Worm (Caenorhabditis elegans) whole organism, late embryonic: Measurements from ENCODE around the gene srw-85.

ENCODE experiments used
- C08G9.2 ChIP-seq: sonication (generic microtip); optimal IDR thresholded peaks from 2 replicates; lab custom pipeline; 2016; ENCODE audit warnings: mild to moderate bottlenecking, missing genetic modification characterization, moderate library complexity, missing compliant biosample characterization
- C38D4.7 ChIP-seq: fragments of 200-800 bp; sonication (Bioruptor generic); optimal IDR thresholded peaks from 2 replicates; lab custom pipeline; 2018; ENCODE audit warnings: mild to moderate bottlenecking, missing genetic modification characterization, moderate library complexity, missing compliant biosample characterization
- K02D7.2 ChIP-seq: sonication (generic microtip); optimal IDR thresholded peaks from 2 replicates; lab custom pipeline; 2017; ENCODE audit warnings: mild to moderate bottlenecking, missing genetic modification characterization, missing compliant biosample characterization
- Y22D7AL.16 ChIP-seq: sonication (generic microtip); optimal IDR thresholded peaks from 2 replicates; lab custom pipeline; 2016; ENCODE audit warnings: missing genetic modification characterization, missing compliant biosample characterization
- ahr-1 ChIP-seq: sonication (generic microtip); optimal IDR thresholded peaks from 2 replicates; lab custom pipeline; 2016; ENCODE audit warnings: missing genetic modification characterization, missing compliant biosample characterization
- ama-1 ChIP-seq: fragments of 150-350 bp; optimal IDR thresholded peaks from 2 replicates; lab custom pipeline; 2014
- ceh-14 ChIP-seq: sonication (generic microtip); optimal IDR thresholded peaks from 2 replicates; lab custom pipeline; 2016; ENCODE audit warnings: missing genotype, missing genetic modification characterization, missing compliant biosample characterization
- ceh-19 ChIP-seq: fragments of 200-800 bp; sonication (Bioruptor generic); optimal IDR thresholded peaks from 2 replicates; lab custom pipeline; 2018; ENCODE audit warnings: mild to moderate bottlenecking, missing genetic modification characterization, missing compliant biosample characterization
- ceh-2 ChIP-seq: sonication (generic microtip); optimal IDR thresholded peaks from 2 replicates; lab custom pipeline; 2016; ENCODE audit warnings: missing genotype, missing genetic modification characterization, missing compliant biosample characterization
- ceh-22 ChIP-seq: sonication (generic microtip); optimal IDR thresholded peaks from 2 replicates; lab custom pipeline; 2017; ENCODE audit warnings: missing biosample characterization, missing genetic modification characterization
- ceh-24 ChIP-seq: sonication (generic microtip); optimal IDR thresholded peaks from 2 replicates; lab custom pipeline; 2016; ENCODE audit warnings: mild to moderate bottlenecking, missing genetic modification characterization, missing compliant biosample characterization
- ceh-48 ChIP-seq: sonication (generic microtip); optimal IDR thresholded peaks from 2 replicates; lab custom pipeline; 2016; ENCODE audit warnings: missing genetic modification characterization, inconsistent platforms, missing compliant biosample characterization
- ceh-9 ChIP-seq: sonication (generic microtip); optimal IDR thresholded peaks from 2 replicates; lab custom pipeline; 2016; ENCODE audit warnings: mild to moderate bottlenecking, missing genetic modification characterization, inconsistent platforms, missing compliant biosample characterization
- ets-4 ChIP-seq: sonication (generic microtip); optimal IDR thresholded peaks from 2 replicates; lab custom pipeline; 2016; ENCODE audit warnings: missing genetic modification characterization, missing compliant biosample characterization
- eyg-1 ChIP-seq: sonication (generic microtip); optimal IDR thresholded peaks from 2 replicates; lab custom pipeline; 2016; ENCODE audit warnings: missing genotype, missing genetic modification characterization, missing compliant biosample characterization
- fkh-10 ChIP-seq: fragments of 150-350 bp; optimal IDR thresholded peaks from 2 replicates; lab custom pipeline; 2014; ENCODE audit warnings: missing biosample characterization, missing genetic modification reagents, missing genetic modification characterization
- fkh-6 ChIP-seq: sonication (generic microtip); optimal IDR thresholded peaks from 2 replicates; lab custom pipeline; 2016; ENCODE audit warnings: missing genetic modification characterization, missing compliant biosample characterization
- gmeb-2 ChIP-seq: sonication (generic microtip); optimal IDR thresholded peaks from 2 replicates; lab custom pipeline; 2016; ENCODE audit warnings: missing genetic modification characterization, inconsistent platforms, missing compliant biosample characterization
- lim-6 ChIP-seq: sonication (generic microtip); optimal IDR thresholded peaks from 2 replicates; lab custom pipeline; 2016; ENCODE audit warnings: missing genetic modification characterization, missing compliant biosample characterization
- lin-11 ChIP-seq: fragments of 200-800 bp; sonication (Bioruptor generic); optimal IDR thresholded peaks from 2 replicates; lab custom pipeline; 2018; ENCODE audit warnings: mild to moderate bottlenecking, missing genetic modification characterization, missing compliant biosample characterization
- madf-2 ChIP-seq: sonication (generic microtip); optimal IDR thresholded peaks from 2 replicates; lab custom pipeline; 2017; ENCODE audit warnings: missing genetic modification characterization, missing compliant biosample characterization
- nhr-232 ChIP-seq: sonication (generic microtip); optimal IDR thresholded peaks from 2 replicates; lab custom pipeline; 2016; ENCODE audit warnings: missing genetic modification characterization, missing compliant biosample characterization
- npax-4 ChIP-seq: sonication (generic microtip); optimal IDR thresholded peaks from 2 replicates; lab custom pipeline; 2016; ENCODE audit warnings: missing genetic modification characterization, missing compliant biosample characterization
- odd-2 ChIP-seq: sonication (generic microtip); optimal IDR thresholded peaks from 2 replicates; lab custom pipeline; 2017; ENCODE audit warnings: antibody characterized with exemption, mild to moderate bottlenecking, missing genetic modification characterization, missing compliant biosample characterization
- pag-3 ChIP-seq: sonication (generic microtip); optimal IDR thresholded peaks from 2 replicates; lab custom pipeline; 2016; ENCODE audit warnings: missing compliant biosample characterization, missing genetic modification characterization, borderline replicate concordance
- pax-1 ChIP-seq: fragments of 150-350 bp; optimal IDR thresholded peaks from 2 replicates; lab custom pipeline; 2014; ENCODE audit warnings: missing biosample characterization, missing genetic modification characterization
- pha-2 ChIP-seq: sonication (generic microtip); optimal IDR thresholded peaks from 2 replicates; lab custom pipeline; 2017; ENCODE audit warnings: mild to moderate bottlenecking, missing genetic modification characterization, missing compliant biosample characterization
- pros-1 ChIP-seq: fragments of 150-350 bp; optimal IDR thresholded peaks from 2 replicates; lab custom pipeline; 2014; ENCODE audit warnings: missing biosample characterization, missing genetic modification reagents, missing genetic modification characterization
- ref-2 ChIP-seq: sonication (generic microtip); optimal IDR thresholded peaks from 2 replicates; lab custom pipeline; 2016; ENCODE audit warnings: missing genetic modification characterization, missing compliant biosample characterization
- sdc-2 ChIP-seq: sonication (generic microtip); optimal IDR thresholded peaks from 2 replicates; lab custom pipeline; 2016; ENCODE audit warnings: missing genotype, missing genetic modification characterization, missing compliant biosample characterization
- sox-2 ChIP-seq: fragments of 200-800 bp; sonication (Bioruptor generic); IDR thresholded peaks from 2 replicates; pipeline ENCODE4 v1.3.6; 2022; ENCODE audit warnings: missing genetic modification reagents, missing genetic modification characterization, missing compliant biosample characterization
- sox-4 ChIP-seq: sonication (generic microtip); optimal IDR thresholded peaks from 2 replicates; lab custom pipeline; 2017; ENCODE audit warnings: mild to moderate bottlenecking, missing genetic modification characterization, inconsistent platforms, missing compliant biosample characterization
- syd-9 ChIP-seq: sonication (generic microtip); optimal IDR thresholded peaks from 2 replicates; lab custom pipeline; 2016; ENCODE audit warnings: mild to moderate bottlenecking, missing genetic modification characterization, moderate library complexity, missing compliant biosample characterization
- tbx-2 ChIP-seq: sonication (generic microtip); optimal IDR thresholded peaks from 2 replicates; lab custom pipeline; 2016; ENCODE audit warnings: missing genetic modification characterization, missing compliant biosample characterization
- ttx-3 ChIP-seq: sonication (generic microtip); optimal IDR thresholded peaks from 2 replicates; lab custom pipeline; 2016; ENCODE audit warnings: missing genetic modification reagents, missing genetic modification characterization, missing compliant biosample characterization
- unc-42 ChIP-seq: sonication (generic microtip); optimal IDR thresholded peaks from 2 replicates; lab custom pipeline; 2016; ENCODE audit warnings: missing genotype, missing genetic modification characterization, missing compliant biosample characterization
- unc-55 ChIP-seq: sonication (generic microtip); optimal IDR thresholded peaks from 2 replicates; lab custom pipeline; 2017; ENCODE audit warnings: missing biosample characterization, missing genetic modification reagents, missing genetic modification characterization
- unc-86 ChIP-seq: sonication (generic microtip); optimal IDR thresholded peaks from 2 replicates; lab custom pipeline; 2016; ENCODE audit warnings: missing genetic modification characterization, missing compliant biosample characterization
- zip-5 ChIP-seq: sonication (generic microtip); optimal IDR thresholded peaks from 2 replicates; lab custom pipeline; 2016; ENCODE audit warnings: missing genetic modification characterization, missing compliant biosample characterization
- ztf-16 ChIP-seq: sonication (generic microtip); optimal IDR thresholded peaks from 2 replicates; lab custom pipeline; 2017; ENCODE audit warnings: missing genetic modification characterization, missing compliant biosample characterization

srw-85 gene

DNA sequence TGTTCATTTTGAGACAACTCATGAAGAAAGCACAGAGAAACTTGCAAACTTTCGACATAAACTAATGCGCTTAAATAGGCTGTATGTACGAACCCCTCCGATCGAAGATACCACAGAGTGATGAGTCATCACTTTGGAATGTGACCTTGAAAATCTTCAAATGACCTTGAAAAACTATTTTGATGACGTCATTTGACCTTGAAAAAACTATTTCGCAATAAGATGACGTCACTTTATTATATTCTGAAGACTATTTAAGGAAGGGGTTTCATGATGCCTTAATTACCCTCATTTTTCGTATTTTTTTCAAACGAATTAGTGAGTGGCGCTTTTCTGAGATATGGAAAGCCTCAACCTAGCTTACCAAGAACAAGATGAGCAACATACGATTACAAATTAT lies 9.8 kb downstream of the srw-85 start, which contains the start of gene C25F9.2:
TSS of gene C25F9.2 (plus strand) at position 341 of the 400 bp plus-strand sequence.
- TF ChIP-seq ceh-22 (no peak), tbx-2 (no peak), K02D7.2 (tag; lab: Kevin White, UChicago) (no peak), nhr-232 (no peak), sox-4 (tag; lab: Kevin White, UChicago) (no peak), npax-4 (tag; lab: Kevin White, UChicago) (no peak), lin-11 (tag; lab: Kevin White, UChicago) (no peak), C38D4.7 (GFP tag; lab: Kevin White, UChicago) (no peak), pha-2 (tag; lab: Kevin White, UChicago) (no peak), lim-6 (tag; lab: Kevin White, UChicago) (no peak), ttx-3 (tag; lab: Kevin White, UChicago) (no peak), zip-5 (no peak), ets-4 (tag; lab: Kevin White, UChicago) (no peak), ceh-24 (tag; lab: Kevin White, UChicago) (no peak), Y22D7AL.16 (tag; lab: Kevin White, UChicago) (no peak)

DNA sequence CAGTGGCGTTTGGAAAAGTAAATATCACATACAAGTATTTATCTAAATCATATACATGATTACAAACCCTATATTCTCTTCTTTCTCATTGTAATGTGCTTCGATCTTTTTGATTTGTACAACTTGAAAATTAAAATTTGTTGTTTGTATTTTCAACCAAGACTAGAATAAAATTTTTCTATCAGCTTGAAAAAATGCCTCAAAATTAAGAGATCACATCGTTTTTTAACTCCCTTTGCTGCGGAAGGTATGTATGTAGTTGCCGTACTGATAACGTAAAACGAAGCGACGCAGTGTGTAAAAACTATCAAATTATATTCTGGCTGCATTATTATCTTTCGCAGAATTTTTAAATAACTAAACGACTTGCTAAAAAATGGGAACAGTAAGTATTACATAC lies 13.1 kb downstream of the srw-85 start, which contains the start of gene C25F9.15:
TSS of gene C25F9.15 (plus strand) at position 301 of the 400 bp plus-strand sequence.
- TF ChIP-seq ztf-16 (tag; lab: Kevin White, UChicago) (no peak), gmeb-2 (tag; lab: Kevin White, UChicago) (no peak), ceh-48 (tag; lab: Kevin White, UChicago) (no peak), eyg-1 (no peak), pros-1 (tag; lab: Kevin White, UChicago) (no peak), lim-6 (tag; lab: Kevin White, UChicago) (no peak)

- TF ChIP-seq ceh-2 (tag; lab: Kevin White, UChicago) (no peak), fkh-6 (tag; lab: Kevin White, UChicago) (no peak), ahr-1 (tag; lab: Kevin White, UChicago) (no peak), ceh-9 (tag; lab: Kevin White, UChicago) (no peak), ama-1 (lab: Kevin White, UChicago) (no peak), ceh-22 (no peak)
Observed at ce11 chrV:19416475-19416874, 14.5 kb downstream of the srw-85 start, which contains the start of the genes C25F9.4 and C25F9.9. TSS of gene C25F9.4 (minus strand) at chrV:19416575. TSS of gene C25F9.9 (plus strand) at chrV:19416611.

ce11 chrV:19410663-19411062 lies 20.3 kb downstream of the srw-85 start, which contains the start of gene C25F9.5:
TSS of gene C25F9.5 (minus strand) at chrV:19410857.
- TF ChIP-seq eyg-1 (no peak), unc-86 (tag; lab: Kevin White, UChicago) (no peak), odd-2 (tag; lab: Kevin White, UChicago) (no peak), fkh-10 (GFP tag; lab: Kevin White, UChicago) (no peak), ref-2 (tag; lab: Kevin White, UChicago) (no peak), madf-2 (tag; lab: Kevin White, UChicago) (no peak), pag-3 (tag; lab: Kevin White, UChicago) (no peak), C38D4.7 (GFP tag; lab: Kevin White, UChicago) (no peak), ceh-24 (tag; lab: Kevin White, UChicago) (no peak), unc-42 (tag; lab: Kevin White, UChicago) (no peak), sox-2 (GFP tag; lab: Robert Waterston, UW) (no peak), ama-1 (lab: Kevin White, UChicago) (no peak)

DNA sequence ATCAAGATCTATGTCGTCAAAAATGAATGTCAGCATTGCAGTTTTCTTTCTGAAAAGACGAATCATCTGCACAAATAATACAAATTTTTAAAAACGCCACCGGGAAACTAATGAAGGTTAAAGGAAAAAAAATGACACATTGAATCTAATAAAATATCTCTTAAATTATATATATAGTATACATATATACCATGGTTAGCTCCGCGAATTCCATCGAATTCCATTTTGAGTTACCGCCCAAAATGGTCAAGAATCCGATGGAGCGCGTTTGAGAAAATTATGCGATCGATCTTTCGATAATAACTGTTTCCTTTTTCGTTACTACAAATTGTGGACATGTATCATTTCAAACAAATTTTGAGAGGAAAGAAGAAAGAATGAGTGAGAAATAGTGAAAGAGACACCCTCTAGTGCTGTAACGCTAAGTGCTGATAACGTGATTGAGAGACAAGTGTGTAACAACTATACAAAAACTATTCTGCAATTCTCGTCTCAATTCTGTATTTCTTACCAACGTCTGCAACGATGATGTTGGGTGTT lies 25.6 kb downstream of the srw-85 start, which contains the start of the genes C25F9.6 and C25F9.10:
TSS of gene C25F9.6 (minus strand) at position 51 of the 540 bp plus-strand sequence.
TSS of gene C25F9.10 (plus strand) at position 454 of the 540 bp plus-strand sequence.
- no peak for TF ChIP-seq tbx-2
- no peak for TF ChIP-seq ceh-19 (GFP tag; lab: Kevin White, UChicago)
- TF ChIP-seq sdc-2 (tag; lab: Kevin White, UChicago) = no peak
- no peak for TF ChIP-seq unc-86 (tag; lab: Kevin White, UChicago)
- TF ChIP-seq unc-55 (GFP tag; lab: Kevin White, UChicago) = no peak
- no peak for TF ChIP-seq syd-9 (tag; lab: Kevin White, UChicago)
- TF ChIP-seq pax-1 = no peak
- no peak for TF ChIP-seq C08G9.2
- no peak for TF ChIP-seq odd-2 (tag; lab: Kevin White, UChicago)
- TF ChIP-seq ceh-14 (tag; lab: Kevin White, UChicago) = no peak
- TF ChIP-seq nhr-232 = no peak
